Worm (Caenorhabditis elegans) whole organism, L1 larva: ENCODE data around the gene ptc-3.

Source experiments
- C04F5.9 ChIP-seq: sonication (generic microtip); optimal IDR thresholded peaks from 2 replicates; lab custom pipeline; 2016; ENCODE audit warnings: missing genetic modification characterization, missing compliant biosample characterization
- aly-2 ChIP-seq: fragments of 150-350 bp; optimal IDR thresholded peaks from 2 replicates; lab custom pipeline; 2014; ENCODE audit warnings: missing biosample characterization, missing genetic modification characterization
- ama-1 ChIP-seq: fragments of 150-350 bp; optimal IDR thresholded peaks from 2 replicates; lab custom pipeline; 2014
- egl-27 ChIP-seq, 2 experiments: fragments of 150-350 bp in 1 of 2; sonication (generic microtip); optimal IDR thresholded peaks; 3 replicates each; lab custom pipeline; 2017 to 2018; ENCODE audit warnings: missing biosample characterization in 2 of 2, missing genetic modification characterization in 2 of 2, missing genetic modification reagents in 2 of 2
- fkh-8 ChIP-seq: sonication (generic microtip); optimal IDR thresholded peaks from 2 replicates; lab custom pipeline; 2016; ENCODE audit warnings: mild to moderate bottlenecking, missing genetic modification characterization, missing compliant biosample characterization
- lin-35 ChIP-seq, 2 experiments: fragments of 150-350 bp; optimal IDR thresholded peaks; 2 replicates each; lab custom pipeline; 2014; ENCODE audit warnings: missing biosample characterization in 2 of 2, missing genetic modification characterization in 2 of 2, missing genetic modification reagents in 2 of 2
- lin-39 ChIP-seq: fragments of 150-350 bp; optimal IDR thresholded peaks from 2 replicates; lab custom pipeline; 2014; ENCODE audit warnings: missing biosample characterization, missing genetic modification reagents, missing genetic modification characterization
- lir-3 ChIP-seq: sonication (generic microtip); optimal IDR thresholded peaks from 2 replicates; lab custom pipeline; 2016; ENCODE audit warnings: mild to moderate bottlenecking, missing genetic modification characterization, moderate library complexity, missing compliant biosample characterization; ENCODE audit not compliant: poor library complexity
- mep-1 ChIP-seq: fragments of 150-350 bp; optimal IDR thresholded peaks from 2 replicates; lab custom pipeline; 2014; ENCODE audit warnings: missing biosample characterization, missing genetic modification characterization
- nhr-11 ChIP-seq: fragments of 150-350 bp; optimal IDR thresholded peaks from 2 replicates; lab custom pipeline; 2014; ENCODE audit warnings: missing biosample characterization, missing genetic modification characterization
- nhr-47 ChIP-seq: sonication (generic microtip); optimal IDR thresholded peaks from 2 replicates; lab custom pipeline; 2016; ENCODE audit warnings: mild to moderate bottlenecking, missing genetic modification characterization, moderate library complexity, missing compliant biosample characterization
- nhr-76 ChIP-seq: sonication (generic microtip); optimal IDR thresholded peaks from 2 replicates; lab custom pipeline; 2017; ENCODE audit warnings: missing biosample characterization, missing genetic modification characterization
- pag-3 ChIP-seq: sonication (generic microtip); optimal IDR thresholded peaks from 2 replicates; lab custom pipeline; 2017; ENCODE audit warnings: missing genetic modification characterization, mild to moderate bottlenecking, missing compliant biosample characterization, antibody characterized with exemption, borderline replicate concordance; ENCODE audit not compliant: insufficient read depth
- unc-62 ChIP-seq: fragments of 150-350 bp; optimal IDR thresholded peaks from 2 replicates; lab custom pipeline; 2014; ENCODE audit warnings: missing biosample characterization, missing genetic modification reagents, missing genetic modification characterization

- TF ChIP-seq pag-3 (tag; lab: Kevin White, UChicago) (no peak), unc-62 (no peak), mep-1 (tag; lab: Kevin White, UChicago) (no peak), aly-2 (no peak), egl-27 (tag; optimal IDR thresholded peaks at IDR 0.05; lab: Kevin White, UChicago) (no peak), lir-3 (tag; lab: Kevin White, UChicago) (no peak), nhr-11 (tag; lab: Kevin White, UChicago) (no peak), lin-39 (tag; lab: Kevin White, UChicago) (no peak), C04F5.9 (no peak), ama-1 (lab: Kevin White, UChicago) (no peak), fkh-8 (tag; lab: Kevin White, UChicago) (no peak), nhr-47 (tag; lab: Kevin White, UChicago) (no peak), nhr-76 (tag; lab: Kevin White, UChicago) (no peak), lin-35 (GFP tag; optimal IDR thresholded peaks at IDR 0.05; lab: Kevin White, UChicago) (no peak)
Measured at ce11 chrII:2824169-2824568, 28.2 kb downstream of the ptc-3 start, which contains the start of the genes K12H6.4 and K12H6.9.
